Fruit fly (Drosophila melanogaster): ENCODE data around the gene Jhbp4.
A peak's percentile ranks its signal among the peaks of the same experiment; 100 is the strongest.

The Jhbp4 gene

dm6 chr3R:16071689-16072580, 28.6 kb downstream of the Jhbp4 start (continued):
- TF ChIP-seq ttk (GFP tag; IDR thresholded peaks at IDR 0.05): peak; percentile 72
- no peak for TF ChIP-seq CHES-1-like (GFP tag; optimal IDR thresholded peaks at IDR 0.05)
- TF ChIP-seq NC2β (GFP tag; optimal IDR thresholded peaks at IDR 0.05): peak; percentile 59
- peak; percentile 92 for TF ChIP-seq CG2712 (tag; optimal IDR thresholded peaks at IDR 0.05)
- TF ChIP-seq CG33213 (GFP tag; optimal IDR thresholded peaks at IDR 0.05): peak; percentile 35
- 0 out of 3 replicates have a peak, but pooled peaks have one; percentile 53 for TF ChIP-seq z (GFP tag; IDR thresholded peaks at IDR 0.05)
- peak; percentile 1 for TF ChIP-seq CG13624 (GFP tag; optimal IDR thresholded peaks at IDR 0.05)
- TF ChIP-seq Bgb (GFP tag; IDR thresholded peaks at IDR 0.05; ENCODE audit: partially characterized antibody): no peak
- no peak for TF ChIP-seq jumu (GFP tag; optimal IDR thresholded peaks at IDR 0.05)
- TF ChIP-seq CG2678 (tag; optimal IDR thresholded peaks at IDR 0.05): no peak
- peak; percentile 21 for TF ChIP-seq CG31388 (GFP tag; optimal IDR thresholded peaks at IDR 0.05)
- TF ChIP-seq CG16813 (GFP tag; IDR thresholded peaks at IDR 0.05; ENCODE audit: partially characterized antibody): no peak
- peak; percentile 42; the same call in 1 of the 3 replicates for TF ChIP-seq Mrtf (GFP tag; IDR thresholded peaks at IDR 0.05)
- no peak for TF ChIP-seq Gsc (GFP tag; IDR thresholded peaks at IDR 0.05)
- TF ChIP-seq ftz-f1 (GFP tag; optimal IDR thresholded peaks at IDR 0.05): no peak
- TF ChIP-seq toy (GFP tag; IDR thresholded peaks at IDR 0.05): no peak
- no peak for TF ChIP-seq CG9437 (GFP tag; optimal IDR thresholded peaks at IDR 0.05)
- no peak for TF ChIP-seq D19B (GFP tag; optimal IDR thresholded peaks at IDR 0.05)
- no peak for TF ChIP-seq lbe (GFP tag; optimal IDR thresholded peaks at IDR 0.05)
- TF ChIP-seq CG10209 (GFP tag; optimal IDR thresholded peaks at IDR 0.05): peak; percentile 69
- no peak for TF ChIP-seq MTF-1 (GFP tag; optimal IDR thresholded peaks at IDR 0.05; ENCODE audit: borderline replicate concordance)
- TF ChIP-seq Hmr (GFP tag; optimal IDR thresholded peaks at IDR 0.05): peak; percentile 28
- TF ChIP-seq hth (optimal IDR thresholded peaks at IDR 0.05): no peak
- TF ChIP-seq Dll (GFP tag; IDR thresholded peaks at IDR 0.05; ENCODE audit: partially characterized antibody): no peak
- peak; percentile 91 for TF ChIP-seq CG10959 (GFP tag; IDR thresholded peaks at IDR 0.05)
- TF ChIP-seq CG10147 (GFP tag; optimal IDR thresholded peaks at IDR 0.05): no peak
- TF ChIP-seq ewg (GFP tag; optimal IDR thresholded peaks at IDR 0.05): peak; percentile 29
- no peak for TF ChIP-seq Hey (tag; optimal IDR thresholded peaks at IDR 0.05)
- TF ChIP-seq CG16815 (GFP tag; optimal IDR thresholded peaks at IDR 0.05): peak; percentile 57
- TF ChIP-seq CG3726 (GFP tag; IDR thresholded peaks at IDR 0.05): 0 out of 3 replicates have a peak, but pooled peaks have one; percentile 7
- TF ChIP-seq hkb (optimal IDR thresholded peaks at IDR 0.05): no peak
- peak; percentile 91 for TF ChIP-seq hkb (GFP tag; IDR thresholded peaks at IDR 0.05)
- no peak for TF ChIP-seq Dad (GFP tag; optimal IDR thresholded peaks at IDR 0.05)
- no peak for TF ChIP-seq Opbp (GFP tag; IDR thresholded peaks at IDR 0.05; ENCODE audit: partially characterized antibody)
- no peak for TF ChIP-seq Neu2 (GFP tag; optimal IDR thresholded peaks at IDR 0.05; ENCODE audit: borderline replicate concordance)
- no peak for TF ChIP-seq tll (GFP tag; optimal IDR thresholded peaks at IDR 0.05)
- no peak for TF ChIP-seq CG4328 (GFP tag; optimal IDR thresholded peaks at IDR 0.05)
- TF ChIP-seq ham (GFP tag; IDR thresholded peaks at IDR 0.05): no peak
- peak; percentile 66; the same call in 1 of the 2 replicates for TF ChIP-seq sim (GFP tag; IDR thresholded peaks at IDR 0.05)
- no peak for TF ChIP-seq ERR (GFP tag; optimal IDR thresholded peaks at IDR 0.05)
- peak; percentile 15 to 77 for TF ChIP-seq dpn (GFP tag; optimal IDR thresholded peaks at IDR 0.05)
- peak; percentile 84 for TF ChIP-seq trem (tag; optimal IDR thresholded peaks at IDR 0.05)
- no peak for TF ChIP-seq CG3281 (GFP tag; optimal IDR thresholded peaks at IDR 0.05)
- peak; percentile 24 for TF ChIP-seq dm (GFP tag; optimal IDR thresholded peaks at IDR 0.05)
- no peak for TF ChIP-seq CG18599 (GFP tag; optimal IDR thresholded peaks at IDR 0.05)
- no peak for TF ChIP-seq hbn (GFP tag; IDR thresholded peaks at IDR 0.05; ENCODE audit: partially characterized antibody)
- peak; percentile 22 to 29 for TF ChIP-seq Pdp1 (GFP tag; optimal IDR thresholded peaks at IDR 0.05)
- peak; percentile 76 for TF ChIP-seq CG32767 (GFP tag; IDR thresholded peaks at IDR 0.05)
